Fruit fly (Drosophila melanogaster) whole organism, embryonic: ENCODE data around the gene CG13675.
A peak's percentile ranks its signal among the peaks of the same experiment; 100 is the strongest.

Experiments
- C15 ChIP-seq: fragments of 200-800 bp; sonication (Bioruptor generic); IDR thresholded peaks from 3 replicates; pipeline ENCODE4 v1.3.6; 2022; ENCODE audit warnings: missing biosample characterization, missing genetic modification characterization
- CG10147 ChIP-seq: fragments of 200-800 bp; sonication (Bioruptor generic); optimal IDR thresholded peaks from 2 replicates; lab custom pipeline; 2019; ENCODE audit warnings: missing biosample characterization, mild to moderate bottlenecking, missing genetic modification characterization, moderate library complexity
- CG12071 ChIP-seq: fragments of 200-800 bp; sonication (Bioruptor generic); optimal IDR thresholded peaks from 3 replicates; lab custom pipeline; 2018; ENCODE audit warnings: missing biosample characterization, mild to moderate bottlenecking, missing genetic modification characterization
- CG12104 ChIP-seq: fragments of 200-800 bp; sonication (Bioruptor generic); optimal IDR thresholded peaks from 3 replicates; lab custom pipeline; 2016; ENCODE audit warnings: missing biosample characterization, missing genetic modification characterization
- CG12299 ChIP-seq: fragments of 200-800 bp; sonication (Bioruptor generic); optimal IDR thresholded peaks from 2 replicates; lab custom pipeline; 2018; ENCODE audit warnings: missing biosample characterization, mild to moderate bottlenecking, missing genetic modification characterization
- CG12744 ChIP-seq: fragments of 200-800 bp; sonication (Bioruptor generic); optimal IDR thresholded peaks from 2 replicates; lab custom pipeline; 2016; ENCODE audit warnings: missing biosample characterization, missing genetic modification characterization
- CG12942 ChIP-seq: fragments of 200-800 bp; sonication (Bioruptor generic); optimal IDR thresholded peaks from 3 replicates; lab custom pipeline; 2016; ENCODE audit warnings: missing biosample characterization, missing genetic modification characterization
- CG13123 ChIP-seq: fragments of 200-800 bp; sonication (Bioruptor generic); optimal IDR thresholded peaks from 2 replicates; lab custom pipeline; 2016; ENCODE audit warnings: missing biosample characterization, missing genetic modification characterization
- CG13624 ChIP-seq: fragments of 200-800 bp; sonication (Bioruptor generic); optimal IDR thresholded peaks from 2 replicates; lab custom pipeline; 2016; ENCODE audit warnings: missing biosample characterization, missing genetic modification characterization
- CG14710 ChIP-seq: fragments of 200-800 bp; sonication (Bioruptor generic); optimal IDR thresholded peaks from 3 replicates; lab custom pipeline; 2019; ENCODE audit warnings: missing biosample characterization, mild to moderate bottlenecking, missing genetic modification characterization, moderate library complexity
- CG17361 ChIP-seq: fragments of 200-800 bp; sonication (Bioruptor generic); IDR thresholded peaks from 3 replicates; pipeline ENCODE4 v1.3.6; 2022; ENCODE audit warnings: missing biosample characterization, missing genetic modification characterization
- CG32772 ChIP-seq: fragments of 200-800 bp; sonication (Bioruptor generic); IDR thresholded peaks from 2 replicates; pipeline ENCODE4 v1.3.6; 2022; ENCODE audit warnings: missing biosample characterization, missing genetic modification characterization
- CG3847 ChIP-seq: fragments of 200-800 bp; sonication (Bioruptor generic); IDR thresholded peaks from 2 replicates; pipeline ENCODE4 v1.3.6; 2022; ENCODE audit warnings: missing biosample characterization, missing genetic modification characterization
- CG4328 ChIP-seq: fragments of 200-800 bp; sonication (Bioruptor generic); optimal IDR thresholded peaks from 3 replicates; lab custom pipeline; 2017; ENCODE audit warnings: missing biosample characterization, missing genetic modification reagents, missing genetic modification characterization
- CG7271 ChIP-seq: fragments of 200-800 bp; sonication (Bioruptor generic); optimal IDR thresholded peaks from 2 replicates; lab custom pipeline; 2018; ENCODE audit warnings: missing biosample characterization, mild to moderate bottlenecking, missing genetic modification characterization, moderate library complexity
- CG8281 ChIP-seq: fragments of 200-800 bp; sonication (Bioruptor generic); optimal IDR thresholded peaks from 2 replicates; lab custom pipeline; 2018; ENCODE audit warnings: missing biosample characterization, mild to moderate bottlenecking, missing genetic modification characterization, moderate library complexity
- CTCF ChIP-seq: fragments of 200-800 bp; sonication (Bioruptor generic); optimal IDR thresholded peaks from 2 replicates; lab custom pipeline; 2017; ENCODE audit warnings: missing biosample characterization, mild to moderate bottlenecking, missing genetic modification characterization, moderate library complexity
- Doc2 ChIP-seq: fragments of 200-800 bp; sonication (Bioruptor generic); IDR thresholded peaks from 2 replicates; pipeline ENCODE4 v1.3.6; 2022; ENCODE audit warnings: missing biosample characterization, missing genetic modification characterization
- Doc3 ChIP-seq: fragments of 200-800 bp; sonication (Bioruptor generic); IDR thresholded peaks from 3 replicates; pipeline ENCODE4 v1.3.6; 2022; ENCODE audit warnings: missing biosample characterization, missing genetic modification characterization; ENCODE audit not compliant: partially characterized antibody
- E2f1 ChIP-seq: fragments of 200-800 bp; sonication (Bioruptor generic); IDR thresholded peaks from 2 replicates; pipeline ENCODE4 v1.3.6; 2022; ENCODE audit warnings: missing biosample characterization, missing genetic modification characterization
- H15 ChIP-seq: fragments of 200-800 bp; sonication (Bioruptor generic); IDR thresholded peaks from 3 replicates; pipeline ENCODE4 v1.3.6; 2022; ENCODE audit warnings: missing biosample characterization, missing genetic modification characterization
- Hand ChIP-seq: fragments of 200-800 bp; sonication (Bioruptor generic); optimal IDR thresholded peaks from 2 replicates; lab custom pipeline; 2017; ENCODE audit warnings: mild to moderate bottlenecking, missing biosample characterization, missing genetic modification reagents, missing genetic modification characterization
- Hr3 ChIP-seq: fragments of 200-800 bp; sonication (Bioruptor generic); optimal IDR thresholded peaks from 3 replicates; lab custom pipeline; 2016; ENCODE audit warnings: missing biosample characterization, missing genetic modification characterization
- Hr39 ChIP-seq: fragments of >200 bp; optimal IDR thresholded peaks from 2 replicates; lab custom pipeline; 2017
- Lhr ChIP-seq: fragments of 200-800 bp; sonication (Bioruptor generic); optimal IDR thresholded peaks from 3 replicates; lab custom pipeline; 2017; ENCODE audit warnings: mild to moderate bottlenecking, missing biosample characterization, missing genetic modification reagents, missing genetic modification characterization
- Mrtf ChIP-seq: fragments of 200-800 bp; sonication (Bioruptor generic); IDR thresholded peaks from 3 replicates; pipeline ENCODE4 v1.3.6; 2022; ENCODE audit warnings: missing biosample characterization, missing genetic modification characterization
- NC2β ChIP-seq: fragments of 200-800 bp; sonication (Bioruptor generic); optimal IDR thresholded peaks from 2 replicates; lab custom pipeline; 2016; ENCODE audit warnings: missing biosample characterization, missing genetic modification characterization
- NFAT ChIP-seq: fragments of 200-800 bp; sonication (Bioruptor generic); IDR thresholded peaks from 2 replicates; pipeline ENCODE4 v1.3.6; 2022; ENCODE audit warnings: missing biosample characterization, missing genetic modification characterization
- Oli ChIP-seq: fragments of 200-800 bp; sonication (Bioruptor generic); optimal IDR thresholded peaks from 2 replicates; lab custom pipeline; 2018; ENCODE audit warnings: missing biosample characterization, mild to moderate bottlenecking, missing genetic modification characterization, moderate library complexity
- Side ChIP-seq: fragments of 200-800 bp; sonication (Bioruptor generic); optimal IDR thresholded peaks from 2 replicates; lab custom pipeline; 2016; ENCODE audit warnings: missing biosample characterization, missing genetic modification characterization
- YL-1 ChIP-seq: fragments of 200-800 bp; sonication (Bioruptor generic); optimal IDR thresholded peaks from 3 replicates; lab custom pipeline; 2017; ENCODE audit warnings: missing biosample characterization, mild to moderate bottlenecking, missing genetic modification characterization
- btn ChIP-seq: fragments of 200-800 bp; sonication (Bioruptor generic); optimal IDR thresholded peaks from 2 replicates; lab custom pipeline; 2016; ENCODE audit warnings: missing biosample characterization, missing genetic modification characterization
- corto ChIP-seq: fragments of 200-800 bp; sonication (Bioruptor generic); optimal IDR thresholded peaks from 2 replicates; lab custom pipeline; 2016; ENCODE audit warnings: missing biosample characterization, mild to moderate bottlenecking, missing genetic modification characterization, moderate library complexity
- dimm ChIP-seq: fragments of 200-800 bp; sonication (Bioruptor generic); IDR thresholded peaks from 2 replicates; pipeline ENCODE4 v1.3.6; 2022; ENCODE audit warnings: missing biosample characterization, missing genetic modification characterization
- dmrt99B ChIP-seq: fragments of 200-800 bp; sonication (Bioruptor generic); optimal IDR thresholded peaks from 2 replicates; lab custom pipeline; 2018; ENCODE audit warnings: missing biosample characterization, mild to moderate bottlenecking, missing genetic modification characterization, moderate library complexity
- gem ChIP-seq: fragments of 200-800 bp; sonication (Bioruptor generic); optimal IDR thresholded peaks from 2 replicates; lab custom pipeline; 2019; ENCODE audit warnings: missing biosample characterization, mild to moderate bottlenecking, missing genetic modification characterization, moderate library complexity
- h ChIP-seq: fragments of >200 bp; optimal IDR thresholded peaks from 2 replicates; lab custom pipeline; 2017
- hkb ChIP-seq, 2 experiments: fragments of 200-800 bp in 1 of 2; fragments of >200 bp in 1 of 2; sonication (Bioruptor generic) in 1 of 2; IDR thresholded peaks in 1 of 2; optimal IDR thresholded peaks in 1 of 2; 2 replicates each; pipeline versions ENCODE4 v1.3.6 to Lab custom; 2017 to 2022; ENCODE audit warnings: missing biosample characterization in 1 of 2, missing genetic modification characterization in 1 of 2
- jigr1 ChIP-seq: fragments of 200-800 bp; sonication (Bioruptor generic); IDR thresholded peaks from 3 replicates; pipeline ENCODE4 v1.3.6; 2022; ENCODE audit warnings: missing biosample characterization, missing genetic modification characterization
- oc ChIP-seq: fragments of 200-800 bp; sonication (Bioruptor generic); optimal IDR thresholded peaks from 2 replicates; lab custom pipeline; 2018; ENCODE audit warnings: missing biosample characterization, mild to moderate bottlenecking, missing genetic modification characterization, moderate library complexity
- org-1 ChIP-seq: fragments of 200-800 bp; sonication (Bioruptor generic); optimal IDR thresholded peaks from 2 replicates; lab custom pipeline; 2017; ENCODE audit warnings: missing biosample characterization, missing genetic modification characterization
- sens-2 ChIP-seq: fragments of 200-800 bp; sonication (Bioruptor generic); IDR thresholded peaks from 2 replicates; pipeline ENCODE4 v1.3.6; 2022; ENCODE audit warnings: missing biosample characterization, missing genetic modification characterization
- seq ChIP-seq: fragments of 200-800 bp; sonication (Bioruptor generic); IDR thresholded peaks from 2 replicates; pipeline ENCODE4 v1.3.6; 2022; ENCODE audit warnings: missing biosample characterization, missing genetic modification characterization
- sna ChIP-seq: fragments of 200-800 bp; sonication (Bioruptor generic); IDR thresholded peaks from 2 replicates; pipeline ENCODE4 v1.3.6; 2022; ENCODE audit warnings: missing biosample characterization, missing genetic modification characterization; ENCODE audit not compliant: partially characterized antibody
- stwl ChIP-seq: fragments of 200-800 bp; sonication (Bioruptor generic); optimal IDR thresholded peaks from 3 replicates; lab custom pipeline; 2018; ENCODE audit warnings: missing biosample characterization, mild to moderate bottlenecking, missing genetic modification characterization, moderate library complexity
- tll ChIP-seq, 2 experiments: fragments of 200-800 bp in 1 of 2; fragments of >200 bp in 1 of 2; sonication (Bioruptor generic) in 1 of 2; optimal IDR thresholded peaks; 2 replicates each; lab custom pipeline; 2017 to 2019; ENCODE audit warnings: missing biosample characterization in 2 of 2, missing genetic modification characterization in 2 of 2, mild to moderate bottlenecking in 1 of 2, moderate library complexity in 1 of 2
- trh ChIP-seq: fragments of 200-800 bp; sonication (Bioruptor generic); optimal IDR thresholded peaks from 2 replicates; lab custom pipeline; 2016; ENCODE audit warnings: missing biosample characterization, missing genetic modification characterization
- tx ChIP-seq: fragments of 200-800 bp; sonication (Bioruptor generic); optimal IDR thresholded peaks from 2 replicates; lab custom pipeline; 2016; ENCODE audit warnings: missing biosample characterization, missing genetic modification characterization

CG13675 gene

dm6 chr3L:8187397-8187811 lies 22.1 kb upstream of the CG13675 start (continued):
- no peak for TF ChIP-seq CG12071 (GFP tag; lab: Kevin White, UChicago)
- no peak for TF ChIP-seq hkb (optimal IDR thresholded peaks at IDR 0.05; lab: Kevin White, UChicago)
- peak; percentile 20; the same call in 1 of the 2 replicates for TF ChIP-seq hkb (GFP tag; IDR thresholded peaks at IDR 0.05; lab: Robert Waterston, UW)
- TF ChIP-seq CG8281 = no peak
- no peak for TF ChIP-seq btn (GFP tag; lab: Kevin White, UChicago)
- TF ChIP-seq CG12744 (GFP tag; lab: Kevin White, UChicago) = no peak
- TF ChIP-seq E2f1 (GFP tag; lab: Robert Waterston, UW) = no peak
- no peak for TF ChIP-seq Mrtf (GFP tag; lab: Robert Waterston, UW)

dm6 chr3L:8186627-8187396 lies 21.5 kb upstream of the CG13675 start, which contains the start of the genes ERR and Atg18a:
Gene ERR (minus strand): TSS chr3L:8186671.
Gene Atg18a (plus strand): TSS chr3L:8186857.
- peak; percentile 30 for TF ChIP-seq org-1 (GFP tag; lab: Kevin White, UChicago)
- peak; percentile 39 for TF ChIP-seq CG7271 (tag; lab: Kevin White, UChicago)
- peak; percentile 82 for TF ChIP-seq Lhr (GFP tag; lab: Kevin White, UChicago)
- peak; percentile 91 for TF ChIP-seq Hr3 (GFP tag; lab: Kevin White, UChicago)
- peak; percentile 68 for TF ChIP-seq Side
- TF ChIP-seq CG12299 (tag; lab: Kevin White, UChicago) = peak; percentile 38
- TF ChIP-seq CG10147 (GFP tag; lab: Kevin White, UChicago) = peak; percentile 78
- TF ChIP-seq Hr39 (lab: Kevin White, UChicago) = no peak
- TF ChIP-seq tll (GFP tag; optimal IDR thresholded peaks at IDR 0.05; lab: Kevin White, UChicago) = peak in 1 of 2 experiments; percentile 90
- peak; percentile 65 for TF ChIP-seq CG4328 (GFP tag; lab: Kevin White, UChicago)
- peak; percentile 82 for TF ChIP-seq tx (GFP tag; lab: Kevin White, UChicago)
- TF ChIP-seq Oli = peak; percentile 80
- TF ChIP-seq trh (GFP tag; lab: Kevin White, UChicago) = peak; percentile 24
- TF ChIP-seq CG17361 (GFP tag; lab: Robert Waterston, UW) = peak; percentile 92
- TF ChIP-seq sna (GFP tag; lab: Robert Waterston, UW) = no peak
- peak; percentile 77; the same call in 1 of the 2 replicates for TF ChIP-seq Doc2
- peak; percentile 90 for TF ChIP-seq CG14710 (tag; lab: Kevin White, UChicago)
- TF ChIP-seq CG13624 (GFP tag; lab: Kevin White, UChicago) = peak; percentile 67
- TF ChIP-seq dimm (GFP tag; lab: Robert Waterston, UW) = peak; percentile 54; the same call in 1 of the 2 replicates
- TF ChIP-seq C15 (GFP tag; lab: Robert Waterston, UW) = peak; percentile 19; the same call in 1 of the 3 replicates
- TF ChIP-seq stwl = peak; percentile 98
- peak; percentile 71 for TF ChIP-seq corto (GFP tag; lab: Kevin White, UChicago)
- no peak for TF ChIP-seq CTCF (GFP tag; lab: Kevin White, UChicago)
- TF ChIP-seq h (lab: Kevin White, UChicago) = no peak
- no peak for TF ChIP-seq dmrt99B
- TF ChIP-seq NC2β (GFP tag; lab: Kevin White, UChicago) = peak; percentile 39
- TF ChIP-seq seq (GFP tag; lab: Robert Waterston, UW) = peak; percentile 77
- TF ChIP-seq jigr1 (GFP tag; lab: Robert Waterston, UW) = peak; percentile 71; the same call in 2 of the 3 replicates
- peak; percentile 17 for TF ChIP-seq Hand (GFP tag; lab: Kevin White, UChicago)
- peak; percentile 72; the same call in 1 of the 2 replicates for TF ChIP-seq sens-2 (GFP tag; lab: Robert Waterston, UW)
- TF ChIP-seq NFAT = peak; percentile 92
- peak; percentile 77 for TF ChIP-seq CG13123
- peak; percentile 89 for TF ChIP-seq CG32772 (GFP tag; lab: Robert Waterston, UW)
- TF ChIP-seq CG12942 = peak; percentile 81
- no peak for TF ChIP-seq oc (tag; lab: Kevin White, UChicago)
- peak; percentile 93 for TF ChIP-seq CG3847 (GFP tag; lab: Robert Waterston, UW)
- peak; percentile 74 for TF ChIP-seq YL-1 (GFP tag; lab: Kevin White, UChicago)
- TF ChIP-seq Doc3 (GFP tag; lab: Robert Waterston, UW) = peak; percentile 51; the same call in 1 of the 3 replicates
- TF ChIP-seq CG12104 (GFP tag; lab: Kevin White, UChicago) = peak; percentile 58
- TF ChIP-seq H15 (GFP tag; lab: Robert Waterston, UW) = peak; percentile 88
- peak; percentile 89 for TF ChIP-seq gem (tag; lab: Kevin White, UChicago)
